Fruit fly (Drosophila melanogaster): ENCODE measurements around the gene Argk2.

Gene Argk2

dm6 chr3L:9042200-9042988, 4.8 kb upstream of the Argk2 start (continued):
- TF ChIP-seq CG2129 (GFP tag; IDR thresholded peaks at IDR 0.05; ENCODE audit: partially characterized antibody) = no peak
- no peak for TF ChIP-seq prd (optimal IDR thresholded peaks at IDR 0.05)
- TF ChIP-seq prd (GFP tag; IDR thresholded peaks at IDR 0.05) = peak; percentile 37; the same call in 2 of the 3 replicates
- no peak for TF ChIP-seq CG2889 (GFP tag; IDR thresholded peaks at IDR 0.05)
- TF ChIP-seq psq (GFP tag; optimal IDR thresholded peaks at IDR 0.05) = no peak
- TF ChIP-seq Antp (GFP tag; optimal IDR thresholded peaks at IDR 0.05) = no peak
- peak; percentile 8 for TF ChIP-seq CG6813 (GFP tag; optimal IDR thresholded peaks at IDR 0.05)
- no peak for TF ChIP-seq CG12155 (GFP tag; optimal IDR thresholded peaks at IDR 0.05)
- no peak for TF ChIP-seq ap (GFP tag; IDR thresholded peaks at IDR 0.05)
- peak; percentile 6 for TF ChIP-seq CG15269 (tag; optimal IDR thresholded peaks at IDR 0.05)
- no peak for TF ChIP-seq CG11398 (GFP tag; optimal IDR thresholded peaks at IDR 0.05)
- peak; percentile 31 for TF ChIP-seq CG8924 (tag; optimal IDR thresholded peaks at IDR 0.05)
- no peak for TF ChIP-seq Doc2 (GFP tag; IDR thresholded peaks at IDR 0.05)
- TF ChIP-seq Dad (GFP tag; optimal IDR thresholded peaks at IDR 0.05) = no peak
- TF ChIP-seq Mad (GFP tag; optimal IDR thresholded peaks at IDR 0.05) = no peak
- TF ChIP-seq grn (GFP tag; optimal IDR thresholded peaks at IDR 0.05) = no peak
- TF ChIP-seq CG15011 (GFP tag; optimal IDR thresholded peaks at IDR 0.05) = no peak
- no peak for TF ChIP-seq Optix (GFP tag; IDR thresholded peaks at IDR 0.05)
- TF ChIP-seq Xrp1 (GFP tag; IDR thresholded peaks at IDR 0.05) = peak; percentile 81; the same call in 1 of the 2 replicates
- TF ChIP-seq Side (GFP tag; optimal IDR thresholded peaks at IDR 0.05) = no peak
- TF ChIP-seq nmo (GFP tag; optimal IDR thresholded peaks at IDR 0.05) = peak; percentile 71
- TF ChIP-seq CG8765 (GFP tag; IDR thresholded peaks at IDR 0.05) = no peak
- TF ChIP-seq CG30020 (tag; optimal IDR thresholded peaks at IDR 0.05) = no peak
- TF ChIP-seq CG18599 (GFP tag; optimal IDR thresholded peaks at IDR 0.05) = no peak
- TF ChIP-seq ttk (GFP tag; IDR thresholded peaks at IDR 0.05) = 0 out of 2 replicates have a peak, but pooled peaks have one; percentile 15
- no peak for TF ChIP-seq CG1603 (tag; optimal IDR thresholded peaks at IDR 0.05)
- peak; percentile 58 for TF ChIP-seq CG6254 (GFP tag; optimal IDR thresholded peaks at IDR 0.05)
- TF ChIP-seq CG1602 (GFP tag; optimal IDR thresholded peaks at IDR 0.05) = peak; percentile 23
- TF ChIP-seq Sox102F (GFP tag; optimal IDR thresholded peaks at IDR 0.05) = peak; percentile 55
- no peak for TF ChIP-seq knrl (GFP tag; IDR thresholded peaks at IDR 0.05; ENCODE audit: partially characterized antibody)
- TF ChIP-seq CTCF (GFP tag; optimal IDR thresholded peaks at IDR 0.05) = no peak
- TF ChIP-seq CG10267 (tag; optimal IDR thresholded peaks at IDR 0.05) = peak; percentile 60
- TF ChIP-seq CG9817 (tag; optimal IDR thresholded peaks at IDR 0.05) = no peak
- no peak for TF ChIP-seq sr (GFP tag; IDR thresholded peaks at IDR 0.05)
- no peak for TF ChIP-seq wor (GFP tag; IDR thresholded peaks at IDR 0.05)
- TF ChIP-seq Ptx1 (GFP tag; IDR thresholded peaks at IDR 0.05) = peak; percentile 42; the same call in 1 of the 2 replicates
- TF ChIP-seq gsb (GFP tag; IDR thresholded peaks at IDR 0.05) = no peak
- no peak for TF ChIP-seq Taf1 (GFP tag; IDR thresholded peaks at IDR 0.05)
- no peak for TF ChIP-seq CG3847 (GFP tag; IDR thresholded peaks at IDR 0.05)
- TF ChIP-seq CG17361 (GFP tag; IDR thresholded peaks at IDR 0.05) = peak; percentile 63; the same call in 2 of the 3 replicates
- TF ChIP-seq vvl (GFP tag; IDR thresholded peaks at IDR 0.05) = peak; percentile 81
- TF ChIP-seq hkb (optimal IDR thresholded peaks at IDR 0.05) = no peak
- TF ChIP-seq hkb (GFP tag; IDR thresholded peaks at IDR 0.05) = 0 out of 2 replicates have a peak, but pooled peaks have one; percentile 27
- peak in 1 of 2 experiments; percentile 2 for TF ChIP-seq dpn (GFP tag; optimal IDR thresholded peaks at IDR 0.05)
- peak in 1 of 2 experiments; percentile 98 for TF ChIP-seq tll (GFP tag; optimal IDR thresholded peaks at IDR 0.05)
- TF ChIP-seq CG9215 (GFP tag; IDR thresholded peaks at IDR 0.05) = no peak
- TF ChIP-seq crp (GFP tag; optimal IDR thresholded peaks at IDR 0.05) = no peak
- TF ChIP-seq sug (tag; optimal IDR thresholded peaks at IDR 0.05) = no peak
- TF ChIP-seq bowl (GFP tag; IDR thresholded peaks at IDR 0.05) = no peak
- no peak for TF ChIP-seq CG34224 (GFP tag; IDR thresholded peaks at IDR 0.05; ENCODE audit: partially characterized antibody)
